Fruit fly (Drosophila melanogaster): Measurements from ENCODE around the gene Sox21b.

Gene Sox21b

dm6 chr3L:14177476-14178179 lies 46.5 kb upstream of the Sox21b start (continued):
- TF ChIP-seq chinmo (GFP tag; IDR thresholded peaks at IDR 0.05; ENCODE audit: partially characterized antibody), result peak; percentile 83; the same call in 2 of the 4 replicates
- peak; percentile 44 for TF ChIP-seq CG4707 (GFP tag; optimal IDR thresholded peaks at IDR 0.05)

dm6 chr3L:14174197-14174596 lies 43.1 kb upstream of the Sox21b start:
- TF ChIP-seq CG17361 (GFP tag; IDR thresholded peaks at IDR 0.05), result peak; percentile 57; the same call in 2 of the 3 replicates
- no peak for TF ChIP-seq CG6272 (GFP tag; IDR thresholded peaks at IDR 0.05)
- peak; percentile 56 for TF ChIP-seq CG6854 (GFP tag; optimal IDR thresholded peaks at IDR 0.05)
- TF ChIP-seq Fer3 (tag; optimal IDR thresholded peaks at IDR 0.05), result peak; percentile 58
- peak; percentile 42 for TF ChIP-seq sd (tag; optimal IDR thresholded peaks at IDR 0.05)
- no peak for TF ChIP-seq CG32767 (GFP tag; IDR thresholded peaks at IDR 0.05)
- peak; percentile 52 for TF ChIP-seq CG4854 (GFP tag; optimal IDR thresholded peaks at IDR 0.05)
- no peak; the same call in 2 of the 3 replicates for TF ChIP-seq C15 (GFP tag; IDR thresholded peaks at IDR 0.05)
- TF ChIP-seq CG8281 (tag; optimal IDR thresholded peaks at IDR 0.05), result peak; percentile 53
- TF ChIP-seq E2f2 (GFP tag; IDR thresholded peaks at IDR 0.05), result 0 out of 2 replicates have a peak, but pooled peaks have one; percentile 21
- TF ChIP-seq Ssrp (tag; optimal IDR thresholded peaks at IDR 0.05), result no peak
- TF ChIP-seq chif (GFP tag; optimal IDR thresholded peaks at IDR 0.05), result peak; percentile 22 to 74
- no peak for TF ChIP-seq corto (GFP tag; optimal IDR thresholded peaks at IDR 0.05)
- TF ChIP-seq CG7357 (GFP tag; IDR thresholded peaks at IDR 0.05), result no peak
- peak; percentile 72 for TF ChIP-seq CG12299 (tag; optimal IDR thresholded peaks at IDR 0.05)
- peak; percentile 87 for TF ChIP-seq Asciz (GFP tag; optimal IDR thresholded peaks at IDR 0.05)
- peak; percentile 12 for TF ChIP-seq kay (GFP tag; optimal IDR thresholded peaks at IDR 0.05)
- peak; percentile 71 for TF ChIP-seq CG15011 (GFP tag; optimal IDR thresholded peaks at IDR 0.05)
- no peak for TF ChIP-seq CG16815 (GFP tag; optimal IDR thresholded peaks at IDR 0.05)
- TF ChIP-seq HLHmδ (GFP tag; optimal IDR thresholded peaks at IDR 0.05), result no peak
- peak; percentile 83 for TF ChIP-seq PHDP (tag; optimal IDR thresholded peaks at IDR 0.05)
- TF ChIP-seq jigr1 (GFP tag; IDR thresholded peaks at IDR 0.05), result no peak
- no peak for TF ChIP-seq CG15479 (GFP tag; optimal IDR thresholded peaks at IDR 0.05)
- TF ChIP-seq CG34376 (GFP tag; optimal IDR thresholded peaks at IDR 0.05), result peak; percentile 55
- peak; percentile 84 for TF ChIP-seq CG2202 (tag; optimal IDR thresholded peaks at IDR 0.05)
- TF ChIP-seq YL-1 (GFP tag; optimal IDR thresholded peaks at IDR 0.05), result peak; percentile 59
- no peak for TF ChIP-seq CG11093 (GFP tag; IDR thresholded peaks at IDR 0.05)
- TF ChIP-seq ro (GFP tag; IDR thresholded peaks at IDR 0.05), result no peak
- TF ChIP-seq CG6175 (GFP tag; IDR thresholded peaks at IDR 0.05), result no peak
- TF ChIP-seq Camta (GFP tag; optimal IDR thresholded peaks at IDR 0.05), result peak; percentile 15
- peak; percentile 82 for TF ChIP-seq CG15696 (tag; optimal IDR thresholded peaks at IDR 0.05)
- TF ChIP-seq esg (GFP tag; conservative IDR thresholded peaks at IDR 0.05), result no peak
- TF ChIP-seq CG9727 (GFP tag; optimal IDR thresholded peaks at IDR 0.05), result peak; percentile 63
- TF ChIP-seq lola (GFP tag; optimal IDR thresholded peaks at IDR 0.05), result peak in 1 of 3 experiments; percentile 65
- TF ChIP-seq Xbp1 (GFP tag; optimal IDR thresholded peaks at IDR 0.05), result no peak
- no peak for TF ChIP-seq unc-4 (GFP tag; IDR thresholded peaks at IDR 0.05; ENCODE audit: partially characterized antibody)
- TF ChIP-seq fd102C (GFP tag; optimal IDR thresholded peaks at IDR 0.05), result peak; percentile 77
- no peak for TF ChIP-seq knrl (GFP tag; IDR thresholded peaks at IDR 0.05; ENCODE audit: partially characterized antibody)
- TF ChIP-seq lbe (GFP tag; optimal IDR thresholded peaks at IDR 0.05), result no peak
- no peak for TF ChIP-seq CG11696 (GFP tag; IDR thresholded peaks at IDR 0.05)
- TF ChIP-seq caup (GFP tag; optimal IDR thresholded peaks at IDR 0.05; ENCODE audit: severe bottlenecking), result peak; percentile 87
- TF ChIP-seq tin (GFP tag; optimal IDR thresholded peaks at IDR 0.05), result no peak
- peak; percentile 88 for TF ChIP-seq MTF-1 (GFP tag; optimal IDR thresholded peaks at IDR 0.05; ENCODE audit: borderline replicate concordance)
- peak; percentile 53 for TF ChIP-seq onecut (GFP tag; IDR thresholded peaks at IDR 0.05)
- TF ChIP-seq Taf1 (GFP tag; IDR thresholded peaks at IDR 0.05), result no peak
